Worm (Caenorhabditis elegans) whole organism, mixed stage, embryonic: ENCODE measurements around the gene irld-60.

Source experiments
- M03D4.4 ChIP-seq: sonication (generic microtip); optimal IDR thresholded peaks from 2 replicates; lab custom pipeline; 2017; ENCODE audit warnings: mild to moderate bottlenecking, missing genetic modification characterization, missing compliant biosample characterization
- bed-3 ChIP-seq: fragments of 200-800 bp; sonication (Bioruptor generic); optimal IDR thresholded peaks from 3 replicates; lab custom pipeline; 2018; ENCODE audit warnings: mild to moderate bottlenecking, missing genetic modification characterization, moderate library complexity, missing compliant biosample characterization
- ceh-39 ChIP-seq: fragments of 150-350 bp; optimal IDR thresholded peaks from 2 replicates; lab custom pipeline; 2014; ENCODE audit warnings: missing biosample characterization, missing genetic modification characterization
- ceh-43 ChIP-seq: fragments of 200-800 bp; sonication (Bioruptor generic); optimal IDR thresholded peaks from 2 replicates; lab custom pipeline; 2018; ENCODE audit warnings: mild to moderate bottlenecking, missing genetic modification characterization, moderate library complexity, missing compliant biosample characterization
- ces-1 ChIP-seq: fragments of 150-350 bp; optimal IDR thresholded peaks from 2 replicates; lab custom pipeline; 2014; ENCODE audit warnings: missing biosample characterization, missing genetic modification reagents, missing genetic modification characterization
- ham-2 ChIP-seq: fragments of 200-800 bp; sonication (Bioruptor generic); optimal IDR thresholded peaks from 2 replicates; lab custom pipeline; 2018; ENCODE audit warnings: mild to moderate bottlenecking, missing genetic modification characterization, missing compliant biosample characterization
- hlh-1 ChIP-seq: fragments of 150-350 bp; optimal IDR thresholded peaks from 2 replicates; lab custom pipeline; 2014; ENCODE audit warnings: missing biosample characterization, missing genetic modification reagents, missing genetic modification characterization
- mep-1 ChIP-seq: fragments of 150-350 bp; optimal IDR thresholded peaks from 2 replicates; lab custom pipeline; 2017; ENCODE audit warnings: missing biosample characterization, missing genetic modification reagents, missing genetic modification characterization, inconsistent platforms
- mls-2 ChIP-seq: sonication (generic microtip); optimal IDR thresholded peaks from 2 replicates; lab custom pipeline; 2016; ENCODE audit warnings: mild to moderate bottlenecking, missing genetic modification characterization, moderate library complexity, missing compliant biosample characterization
- nhr-12 ChIP-seq: fragments of 150-350 bp; optimal IDR thresholded peaks from 2 replicates; lab custom pipeline; 2014; ENCODE audit warnings: missing biosample characterization, missing genetic modification characterization
- nhr-237 ChIP-seq: fragments of 150-350 bp; optimal IDR thresholded peaks from 2 replicates; lab custom pipeline; 2014; ENCODE audit warnings: missing biosample characterization, missing genetic modification characterization
- nhr-28 ChIP-seq: fragments of 150-350 bp; optimal IDR thresholded peaks from 2 replicates; lab custom pipeline; 2014; ENCODE audit warnings: missing biosample characterization, missing genetic modification characterization
- nhr-76 ChIP-seq: sonication (generic microtip); optimal IDR thresholded peaks from 2 replicates; lab custom pipeline; 2017; ENCODE audit warnings: missing biosample characterization, missing genetic modification characterization
- pha-4 ChIP-seq: fragments of 150-350 bp; optimal IDR thresholded peaks from 2 replicates; lab custom pipeline; 2018; ENCODE audit warnings: missing biosample characterization, missing genetic modification reagents, missing genetic modification characterization
- snpc-4 ChIP-seq: fragments of 150-350 bp; optimal IDR thresholded peaks from 2 replicates; lab custom pipeline; 2014; ENCODE audit warnings: missing biosample characterization, missing genetic modification characterization
- sptf-1 ChIP-seq: sonication (generic microtip); optimal IDR thresholded peaks from 2 replicates; lab custom pipeline; 2017; ENCODE audit warnings: mild to moderate bottlenecking, missing genetic modification characterization, moderate library complexity, missing compliant biosample characterization
- unc-39 ChIP-seq: fragments of 150-350 bp; optimal IDR thresholded peaks from 2 replicates; lab custom pipeline; 2014; ENCODE audit warnings: missing biosample characterization, missing genetic modification characterization
- unc-62 ChIP-seq: fragments of 150-350 bp; optimal IDR thresholded peaks from 2 replicates; lab custom pipeline; 2014; ENCODE audit warnings: missing biosample characterization, missing genetic modification reagents, missing genetic modification characterization
- ztf-11 ChIP-seq: fragments of 150-350 bp; optimal IDR thresholded peaks from 2 replicates; lab custom pipeline; 2014; ENCODE audit warnings: missing biosample characterization, missing genetic modification characterization

Gene irld-60

ce11 chrIII:12702375-12702774, 48.4 kb downstream of the irld-60 start:
- TF ChIP-seq ceh-43 (GFP tag; lab: Kevin White, UChicago): no peak
- no peak for TF ChIP-seq sptf-1 (tag; lab: Kevin White, UChicago)
- no peak for TF ChIP-seq pha-4 (tag; lab: Kevin White, UChicago)
- TF ChIP-seq ces-1: no peak
- no peak for TF ChIP-seq unc-39 (tag; lab: Kevin White, UChicago)
- no peak for TF ChIP-seq ztf-11
- TF ChIP-seq, all 35 proteins: peak for 0

DNA sequence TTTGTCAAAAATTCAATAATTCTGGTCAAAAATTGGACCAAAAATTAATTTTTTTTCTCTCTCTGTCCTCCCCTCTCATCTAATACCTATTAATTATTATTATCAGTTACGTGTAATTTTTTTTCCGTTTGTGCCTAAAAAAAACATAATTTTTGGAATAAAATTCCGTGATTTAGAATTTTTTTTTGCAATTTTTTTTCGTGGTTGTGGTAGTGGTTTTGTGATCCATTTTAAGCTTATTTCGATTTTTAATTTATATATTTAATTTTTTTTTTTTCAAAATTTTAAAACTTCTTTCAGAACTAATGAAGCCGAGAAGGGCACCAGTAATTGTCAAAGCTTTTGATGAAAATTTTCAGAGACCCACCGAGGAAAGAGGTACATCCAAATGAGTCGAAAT, 51.5 kb downstream of the irld-60 start, which contains the start of gene sas-1:
sas-1 (plus strand) TSS at position 301 of the 400 bp plus-strand sequence.
- TF ChIP-seq bed-3 (no peak), ham-2 (GFP tag; lab: Kevin White, UChicago) (no peak), nhr-28 (tag; lab: Kevin White, UChicago) (no peak), sptf-1 (tag; lab: Kevin White, UChicago) (no peak), unc-62 (GFP tag; lab: Kevin White, UChicago) (no peak), nhr-12 (tag; lab: Kevin White, UChicago) (no peak), nhr-76 (no peak), ceh-39 (no peak), mep-1 (tag; lab: Kevin White, UChicago) (no peak), nhr-237 (tag; lab: Kevin White, UChicago) (no peak), unc-39 (tag; lab: Kevin White, UChicago) (no peak), ztf-11 (no peak), M03D4.4 (tag; lab: Kevin White, UChicago) (no peak), mls-2 (tag; lab: Kevin White, UChicago) (no peak), hlh-1 (no peak), snpc-4 (tag; lab: Kevin White, UChicago) (no peak)
